Fruit fly (Drosophila melanogaster) whole organism, wandering third instar larva: ENCODE measurements around the gene CG11598.

ENCODE experiments used
- Abd-B ChIP-seq: fragments of >200 bp; optimal IDR thresholded peaks from 2 replicates; lab custom pipeline; 2017; ENCODE audit warnings: missing biosample characterization, missing genetic modification characterization
- CG32264 ChIP-seq: fragments of 200-800 bp; sonication (Bioruptor generic); optimal IDR thresholded peaks from 2 replicates; lab custom pipeline; 2016; ENCODE audit warnings: missing biosample characterization, missing genetic modification characterization
- CG9705 ChIP-seq: fragments of 200-800 bp; sonication (Bioruptor generic); optimal IDR thresholded peaks from 2 replicates; lab custom pipeline; 2018; ENCODE audit warnings: missing biosample characterization, mild to moderate bottlenecking, missing genetic modification characterization
- CrebA ChIP-seq: fragments of 200-800 bp; sonication (Bioruptor generic); optimal IDR thresholded peaks from 2 replicates; lab custom pipeline; 2016; ENCODE audit warnings: missing biosample characterization, mild to moderate bottlenecking, missing genetic modification characterization, borderline replicate concordance
- Dfd ChIP-seq: fragments of >200 bp; optimal IDR thresholded peaks from 2 replicates; lab custom pipeline; 2017; ENCODE audit warnings: missing biosample characterization, missing genetic modification characterization
- Dif ChIP-seq: fragments of 200-275, 200-300 bp; sonication (Bioruptor generic); optimal IDR thresholded peaks from 2 replicates; lab custom pipeline; 2018; ENCODE audit warnings: missing biosample characterization, missing genetic modification characterization; ENCODE audit not compliant: partially characterized antibody
- GATAd ChIP-seq: sonication (Bioruptor generic); optimal IDR thresholded peaks from 2 replicates; lab custom pipeline; 2016; ENCODE audit warnings: missing biosample characterization, missing genetic modification characterization
- HLH106 ChIP-seq: fragments of 200-800 bp; optimal IDR thresholded peaks from 3 replicates; lab custom pipeline; 2019; ENCODE audit warnings: missing biosample characterization, mild to moderate bottlenecking, missing genetic modification characterization, moderate library complexity
- Hnf4 ChIP-seq: fragments of 200-800 bp; sonication (Bioruptor generic); optimal IDR thresholded peaks from 2 replicates; lab custom pipeline; 2016; ENCODE audit warnings: missing biosample characterization, mild to moderate bottlenecking, missing genetic modification characterization
- Hr78 ChIP-seq: fragments of >200 bp; optimal IDR thresholded peaks from 2 replicates; lab custom pipeline; 2017; ENCODE audit warnings: missing biosample characterization, missing genetic modification characterization
- Hr83 ChIP-seq: fragments of 200-300 bp; sonication (Bioruptor generic); optimal IDR thresholded peaks from 2 replicates; lab custom pipeline; 2016; ENCODE audit warnings: missing biosample characterization, mild to moderate bottlenecking, missing genetic modification characterization, moderate library complexity; ENCODE audit not compliant: poor library complexity, severe bottlenecking
- Jra ChIP-seq: sonication (Bioruptor generic); optimal IDR thresholded peaks from 2 replicates; lab custom pipeline; 2016; ENCODE audit warnings: missing biosample characterization, missing genetic modification characterization
- Mio ChIP-seq: sonication (Bioruptor generic); optimal IDR thresholded peaks from 2 replicates; lab custom pipeline; 2016; ENCODE audit warnings: missing biosample characterization, missing genetic modification characterization
- Myc ChIP-seq: fragments of >200 bp; optimal IDR thresholded peaks from 2 replicates; lab custom pipeline; 2017
- N ChIP-seq: fragments of >200 bp; optimal IDR thresholded peaks from 2 replicates; lab custom pipeline; 2018; ENCODE audit warnings: missing biosample characterization, missing external identifiers, missing genetic modification characterization
- OdsH ChIP-seq: fragments of 200-800 bp; sonication (Bioruptor generic); optimal IDR thresholded peaks from 2 replicates; lab custom pipeline; 2016; ENCODE audit warnings: missing biosample characterization, mild to moderate bottlenecking, missing genetic modification characterization
- Rel ChIP-seq, 2 experiments: fragments of 200-800 bp; sonication (Bioruptor generic) in 1 of 2; optimal IDR thresholded peaks; 2 replicates in 1 of 2; 3 replicates in 1 of 2; lab custom pipeline; 2016 to 2019; ENCODE audit warnings: mild to moderate bottlenecking in 2 of 2, missing biosample characterization in 2 of 2, missing genetic modification characterization in 2 of 2, moderate library complexity in 1 of 2
- Sp1 ChIP-seq: fragments of 200-800 bp; sonication (Bioruptor generic); optimal IDR thresholded peaks from 3 replicates; lab custom pipeline; 2019; ENCODE audit warnings: missing biosample characterization, mild to moderate bottlenecking, missing genetic modification characterization, moderate library complexity
- Vsx2 ChIP-seq: fragments of 200-300, 225-300 bp; sonication (Bioruptor generic); optimal IDR thresholded peaks from 2 replicates; lab custom pipeline; 2018; ENCODE audit warnings: missing biosample characterization, missing genetic modification characterization; ENCODE audit not compliant: partially characterized antibody
- br ChIP-seq: fragments of 200-800 bp; sonication (Bioruptor generic); optimal IDR thresholded peaks from 2 replicates; lab custom pipeline; 2016; ENCODE audit warnings: missing biosample characterization, missing genetic modification characterization
- brk ChIP-seq: fragments of 200-800 bp; sonication (Bioruptor generic); optimal IDR thresholded peaks from 2 replicates; lab custom pipeline; 2016; ENCODE audit warnings: missing biosample characterization, mild to moderate bottlenecking, missing genetic modification characterization
- dl ChIP-seq, 2 experiments: fragments of 175-275, 200-275 bp in 1 of 2; fragments of 200-275 bp in 1 of 2; sonication (Bioruptor generic); optimal IDR thresholded peaks; lab custom pipeline; 2018; ENCODE audit warnings: mild to moderate bottlenecking in 2 of 2, missing biosample characterization in 2 of 2, missing genetic modification characterization in 2 of 2, moderate library complexity in 2 of 2; ENCODE audit not compliant: partially characterized antibody in 2 of 2, insufficient read depth in 1 of 2
- dmrt93B ChIP-seq: fragments of 200-800 bp; sonication (Bioruptor generic); optimal IDR thresholded peaks from 2 replicates; lab custom pipeline; 2018; ENCODE audit warnings: missing biosample characterization, mild to moderate bottlenecking, missing genetic modification characterization
- dsf ChIP-seq: sonication (Bioruptor generic); optimal IDR thresholded peaks from 2 replicates; lab custom pipeline; 2016; ENCODE audit warnings: missing biosample characterization, missing genetic modification characterization, borderline replicate concordance
- fru ChIP-seq: fragments of 200-800 bp; sonication (Bioruptor generic); optimal IDR thresholded peaks from 3 replicates; lab custom pipeline; 2016; ENCODE audit warnings: missing biosample characterization, mild to moderate bottlenecking, missing genetic modification characterization
- h ChIP-seq: fragments of 200-800 bp; sonication (Bioruptor generic); optimal IDR thresholded peaks from 3 replicates; lab custom pipeline; 2016; ENCODE audit warnings: missing biosample characterization, mild to moderate bottlenecking, missing genetic modification characterization
- jim ChIP-seq: fragments of 175-275, 200-325 bp; sonication (Bioruptor generic); optimal IDR thresholded peaks from 2 replicates; lab custom pipeline; 2016; ENCODE audit warnings: missing biosample characterization, mild to moderate bottlenecking, missing genetic modification characterization
- lola ChIP-seq: fragments of >200 bp; optimal IDR thresholded peaks from 2 replicates; lab custom pipeline; 2017; ENCODE audit warnings: missing biosample characterization, missing genetic modification characterization
- pan ChIP-seq: fragments of >200 bp; optimal IDR thresholded peaks from 2 replicates; lab custom pipeline; 2017
- psq ChIP-seq: fragments of 200-800 bp; sonication (Bioruptor generic); optimal IDR thresholded peaks from 3 replicates; lab custom pipeline; 2017; ENCODE audit warnings: missing biosample characterization, mild to moderate bottlenecking, missing genetic modification characterization, moderate library complexity
- rgr ChIP-seq: fragments of 200-800 bp; sonication (Bioruptor generic); optimal IDR thresholded peaks from 3 replicates; lab custom pipeline; 2016; ENCODE audit warnings: missing biosample characterization, mild to moderate bottlenecking, missing genetic modification characterization
- sage ChIP-seq: fragments of 200-800 bp; sonication (Bioruptor generic); optimal IDR thresholded peaks from 2 replicates; lab custom pipeline; 2016; ENCODE audit warnings: missing biosample characterization, mild to moderate bottlenecking, missing genetic modification characterization
- sv ChIP-seq: fragments of 200-800 bp; sonication (Bioruptor generic); optimal IDR thresholded peaks from 3 replicates; lab custom pipeline; 2016; ENCODE audit warnings: missing biosample characterization, missing genetic modification characterization
- usp ChIP-seq: fragments of >200 bp; optimal IDR thresholded peaks from 2 replicates; lab custom pipeline; 2017; ENCODE audit warnings: missing biosample characterization, missing genetic modification characterization

The CG11598 gene

dm6 chr3R:12649099-12650029 is 14.6 kb downstream of the CG11598 start:
- no peak for TF ChIP-seq sv
- TF ChIP-seq Hr78 = no peak
- TF ChIP-seq h = no peak
- no peak for TF ChIP-seq rgr
- no peak for TF ChIP-seq psq
- TF ChIP-seq Hr83 = no peak
- TF ChIP-seq OdsH = no peak
- no peak for TF ChIP-seq jim (GFP tag; lab: Kevin White, UChicago)
- TF ChIP-seq sage (GFP tag; lab: Kevin White, UChicago) = no peak
- no peak for TF ChIP-seq dsf (GFP tag; lab: Kevin White, UChicago)
- no peak for TF ChIP-seq dl (GFP tag; optimal IDR thresholded peaks at IDR 0.05; lab: Kevin White, UChicago; ENCODE audit: insufficient read depth in 1 of 2, partially characterized antibody in 2 of 2)
- TF ChIP-seq Rel (GFP tag; optimal IDR thresholded peaks at IDR 0.05; lab: Kevin White, UChicago) = no peak
- TF ChIP-seq Rel (tag; optimal IDR thresholded peaks at IDR 0.05; lab: Kevin White, UChicago) = no peak
- TF ChIP-seq CG32264 = no peak
- no peak for TF ChIP-seq br (GFP tag; lab: Kevin White, UChicago)
- TF ChIP-seq, all 38 proteins: peak for 0

dm6 chr3R:12650537-12650936 is 15.8 kb downstream of the CG11598 start:
- TF ChIP-seq Abd-B = no peak
- no peak for TF ChIP-seq Dfd
- TF ChIP-seq pan (lab: Kevin White, UChicago) = no peak
- TF ChIP-seq Hr78 = no peak
- no peak for TF ChIP-seq Hnf4 (GFP tag; lab: Kevin White, UChicago)
- no peak for TF ChIP-seq psq
- no peak for TF ChIP-seq Dif
- TF ChIP-seq Vsx2 (GFP tag; lab: Kevin White, UChicago) = no peak
- no peak for TF ChIP-seq rgr
- no peak for TF ChIP-seq sage (GFP tag; lab: Kevin White, UChicago)
- no peak for TF ChIP-seq OdsH
- TF ChIP-seq Hr83 = no peak
- no peak for TF ChIP-seq h
- no peak for TF ChIP-seq lola (GFP tag; lab: Kevin White, UChicago)
- no peak for TF ChIP-seq sv
- no peak for TF ChIP-seq Myc (lab: Kevin White, UChicago)
- TF ChIP-seq, all 38 proteins: peak for 0

- TF ChIP-seq Myc (lab: Kevin White, UChicago) = peak; percentile 83
- TF ChIP-seq Mio (GFP tag; lab: Kevin White, UChicago) = no peak
- TF ChIP-seq Abd-B = no peak
- peak; percentile 13 for TF ChIP-seq N
- no peak for TF ChIP-seq dmrt93B (GFP tag; lab: Kevin White, UChicago)
- TF ChIP-seq rgr = no peak
- TF ChIP-seq sage (GFP tag; lab: Kevin White, UChicago) = no peak
- TF ChIP-seq CrebA = no peak
Measured at dm6 chr3R:12652736-12653135, 18.0 kb downstream of the CG11598 start.

dm6 chr3R:12653511-12654252 is 19.0 kb downstream of the CG11598 start:
- TF ChIP-seq HLH106 (tag; lab: Kevin White, UChicago) = no peak
- TF ChIP-seq sv = peak; percentile 61
- no peak for TF ChIP-seq psq

- TF ChIP-seq Myc (lab: Kevin White, UChicago) (no peak), CG32264 (no peak), Hnf4 (GFP tag; lab: Kevin White, UChicago) (no peak), dl (GFP tag; optimal IDR thresholded peaks at IDR 0.05; lab: Kevin White, UChicago; ENCODE audit: insufficient read depth in 1 of 2, partially characterized antibody in 2 of 2) (no peak), Sp1 (GFP tag; lab: Kevin White, UChicago) (no peak), Vsx2 (GFP tag; lab: Kevin White, UChicago) (no peak), Hr78 (no peak), lola (GFP tag; lab: Kevin White, UChicago) (no peak), sage (GFP tag; lab: Kevin White, UChicago) (no peak), N (no peak), GATAd (GFP tag; lab: Kevin White, UChicago) (no peak), usp (GFP tag; lab: Kevin White, UChicago) (no peak), fru (GFP tag; lab: Kevin White, UChicago) (no peak), sv (no peak), Abd-B (no peak), Jra (GFP tag; lab: Kevin White, UChicago) (no peak), CG9705 (GFP tag; lab: Kevin White, UChicago) (no peak), brk (GFP tag; lab: Kevin White, UChicago) (no peak), br (GFP tag; lab: Kevin White, UChicago) (no peak), Dfd (no peak)
Measured at dm6 chr3R:12654253-12654623, 19.5 kb downstream of the CG11598 start, which contains the start of gene CG6225. CG6225 (plus strand) TSS chr3R:12654577.
